Fruit fly (Drosophila melanogaster) whole organism, embryonic: ENCODE measurements around the gene CG4382.

Experiments used
- Atf6 ChIP-seq: fragments of 200-800 bp; sonication (Bioruptor generic); IDR thresholded peaks from 2 replicates; pipeline ENCODE4 v1.3.6; 2022; ENCODE audit warnings: missing biosample characterization, missing genetic modification characterization
- Awh ChIP-seq: fragments of 200-800 bp; sonication (Bioruptor generic); IDR thresholded peaks from 2 replicates; pipeline ENCODE4, ENCODE4 v1.3.6; 2022; ENCODE audit warnings: missing biosample characterization, missing genetic modification characterization
- BtbVII ChIP-seq: fragments of 200-800 bp; sonication (Bioruptor generic); optimal IDR thresholded peaks from 3 replicates; lab custom pipeline; 2017; ENCODE audit warnings: missing biosample characterization, mild to moderate bottlenecking, missing genetic modification characterization
- CG11398 ChIP-seq: fragments of 200-800 bp; sonication (Bioruptor generic); optimal IDR thresholded peaks from 2 replicates; lab custom pipeline; 2016; ENCODE audit warnings: missing biosample characterization, missing genetic modification characterization
- CG12391 ChIP-seq: fragments of 200-800 bp; sonication (Bioruptor generic); optimal IDR thresholded peaks from 3 replicates; lab custom pipeline; 2018; ENCODE audit warnings: missing biosample characterization, mild to moderate bottlenecking, missing genetic modification characterization, moderate library complexity
- CG13424 ChIP-seq: fragments of 200-800 bp; sonication (Bioruptor generic); optimal IDR thresholded peaks from 2 replicates; lab custom pipeline; 2019; ENCODE audit warnings: missing biosample characterization, mild to moderate bottlenecking, missing genetic modification characterization, moderate library complexity
- CG14965 ChIP-seq: fragments of 200-800 bp; sonication (Bioruptor generic); optimal IDR thresholded peaks from 2 replicates; lab custom pipeline; 2016; ENCODE audit warnings: missing biosample characterization, missing genetic modification characterization, borderline replicate concordance
- CG15601 ChIP-seq: fragments of 200-800 bp; sonication (Bioruptor generic); optimal IDR thresholded peaks from 3 replicates; lab custom pipeline; 2019; ENCODE audit warnings: missing biosample characterization, mild to moderate bottlenecking, missing genetic modification characterization, moderate library complexity
- CG2199 ChIP-seq: fragments of 200-800 bp; sonication (Bioruptor generic); IDR thresholded peaks from 3 replicates; pipeline ENCODE4 v1.3.6; 2022; ENCODE audit warnings: missing biosample characterization, missing genetic modification characterization
- CG31441 ChIP-seq: fragments of 200-800 bp; sonication (Bioruptor generic); IDR thresholded peaks from 2 replicates; pipeline ENCODE4 v1.3.6; 2022; ENCODE audit warnings: missing biosample characterization, missing genetic modification characterization
- CG34376 ChIP-seq: fragments of 200-800 bp; sonication (Bioruptor generic); optimal IDR thresholded peaks from 2 replicates; lab custom pipeline; 2018; ENCODE audit warnings: missing biosample characterization, mild to moderate bottlenecking, missing genetic modification characterization
- CG4707 ChIP-seq: fragments of 200-800 bp; sonication (Bioruptor generic); optimal IDR thresholded peaks from 2 replicates; lab custom pipeline; 2018; ENCODE audit warnings: missing biosample characterization, mild to moderate bottlenecking, missing genetic modification characterization, moderate library complexity
- CG7963 ChIP-seq: fragments of 200-800 bp; sonication (Bioruptor generic); IDR thresholded peaks from 3 replicates; pipeline ENCODE4 v1.3.6; 2022; ENCODE audit warnings: missing biosample characterization, missing genetic modification characterization; ENCODE audit not compliant: partially characterized antibody
- CG8089 ChIP-seq: fragments of 200-800 bp; sonication (Bioruptor generic); optimal IDR thresholded peaks from 3 replicates; lab custom pipeline; 2016; ENCODE audit warnings: missing biosample characterization, missing genetic modification characterization
- CG9797 ChIP-seq: fragments of 200-800 bp; sonication (Bioruptor generic); optimal IDR thresholded peaks from 3 replicates; lab custom pipeline; 2018; ENCODE audit warnings: missing biosample characterization, mild to moderate bottlenecking, missing genetic modification characterization
- Doc2 ChIP-seq: fragments of 200-800 bp; sonication (Bioruptor generic); IDR thresholded peaks from 2 replicates; pipeline ENCODE4 v1.3.6; 2022; ENCODE audit warnings: missing biosample characterization, missing genetic modification characterization
- E2f1 ChIP-seq: fragments of 200-800 bp; sonication (Bioruptor generic); IDR thresholded peaks from 2 replicates; pipeline ENCODE4 v1.3.6; 2022; ENCODE audit warnings: missing biosample characterization, missing genetic modification characterization
- Eip74EF ChIP-seq, 2 experiments: fragments of 200-800 bp in 1 of 2; fragments of >200 bp in 1 of 2; sonication (Bioruptor generic) in 1 of 2; optimal IDR thresholded peaks; 2 replicates each; lab custom pipeline; 2017 to 2019; ENCODE audit warnings: missing biosample characterization in 2 of 2, missing genetic modification characterization in 2 of 2, mild to moderate bottlenecking in 1 of 2, moderate library complexity in 1 of 2
- Fer1 ChIP-seq: fragments of 200-800 bp; sonication (Bioruptor generic); optimal IDR thresholded peaks from 2 replicates; lab custom pipeline; 2017; ENCODE audit warnings: missing biosample characterization, mild to moderate bottlenecking, missing genetic modification characterization
- Fer2 ChIP-seq: fragments of 200-800 bp; sonication (Bioruptor generic); optimal IDR thresholded peaks from 2 replicates; lab custom pipeline; 2018; ENCODE audit warnings: missing biosample characterization, mild to moderate bottlenecking, missing genetic modification characterization, moderate library complexity
- GATAe ChIP-seq: fragments of 200-800 bp; sonication (Bioruptor generic); conservative IDR thresholded peaks from 2 replicates; pipeline ENCODE4 v1.3.6; 2022; ENCODE audit warnings: missing biosample characterization, missing genetic modification characterization
- Gug ChIP-seq: fragments of 200-800 bp; sonication (Bioruptor generic); IDR thresholded peaks from 4 replicates; pipeline ENCODE4 v1.3.6; 2022; ENCODE audit warnings: missing biosample characterization, missing genetic modification characterization
- Hand ChIP-seq: fragments of 200-800 bp; sonication (Bioruptor generic); optimal IDR thresholded peaks from 2 replicates; lab custom pipeline; 2017; ENCODE audit warnings: mild to moderate bottlenecking, missing biosample characterization, missing genetic modification reagents, missing genetic modification characterization
- Hey ChIP-seq: fragments of 200-800 bp; sonication (Bioruptor generic); optimal IDR thresholded peaks from 3 replicates; lab custom pipeline; 2018; ENCODE audit warnings: missing biosample characterization, mild to moderate bottlenecking, missing genetic modification characterization
- Lhr ChIP-seq: fragments of 200-800 bp; sonication (Bioruptor generic); optimal IDR thresholded peaks from 3 replicates; lab custom pipeline; 2017; ENCODE audit warnings: mild to moderate bottlenecking, missing biosample characterization, missing genetic modification reagents, missing genetic modification characterization
- Lpt ChIP-seq: fragments of >200 bp; optimal IDR thresholded peaks from 2 replicates; lab custom pipeline; 2018; ENCODE audit warnings: missing biosample characterization, missing genetic modification characterization
- MBD-R2 ChIP-seq: fragments of 200-800 bp; sonication (Bioruptor generic); IDR thresholded peaks from 2 replicates; pipeline ENCODE4 v1.3.6; 2022; ENCODE audit warnings: missing biosample characterization, missing genetic modification characterization
- Oli ChIP-seq: fragments of 200-800 bp; sonication (Bioruptor generic); optimal IDR thresholded peaks from 2 replicates; lab custom pipeline; 2018; ENCODE audit warnings: missing biosample characterization, mild to moderate bottlenecking, missing genetic modification characterization, moderate library complexity
- Ravus ChIP-seq: fragments of 200-800 bp; sonication (Bioruptor generic); IDR thresholded peaks from 2 replicates; pipeline ENCODE4 v1.3.6; 2022; ENCODE audit warnings: missing biosample characterization, missing genetic modification characterization
- Rx ChIP-seq: fragments of 200-800 bp; sonication (Bioruptor generic); IDR thresholded peaks from 2 replicates; pipeline ENCODE4 v1.3.6; 2022; ENCODE audit warnings: missing biosample characterization, missing genetic modification characterization
- Scr ChIP-seq: fragments of 200-800 bp; sonication (Bioruptor generic); IDR thresholded peaks from 2 replicates; pipeline ENCODE4 v1.3.6; 2022; ENCODE audit warnings: missing biosample characterization, missing genetic modification characterization; ENCODE audit not compliant: partially characterized antibody
- Side ChIP-seq: fragments of 200-800 bp; sonication (Bioruptor generic); optimal IDR thresholded peaks from 2 replicates; lab custom pipeline; 2016; ENCODE audit warnings: missing biosample characterization, missing genetic modification characterization
- btn ChIP-seq: fragments of 200-800 bp; sonication (Bioruptor generic); optimal IDR thresholded peaks from 2 replicates; lab custom pipeline; 2016; ENCODE audit warnings: missing biosample characterization, missing genetic modification characterization
- cad ChIP-seq: fragments of >200 bp; optimal IDR thresholded peaks from 2 replicates; lab custom pipeline; 2017; ENCODE audit warnings: missing biosample characterization, missing genetic modification characterization
- croc ChIP-seq: fragments of 200-800 bp; sonication (Bioruptor generic); conservative IDR thresholded peaks from 3 replicates; pipeline ENCODE4 v1.3.6; 2022; ENCODE audit warnings: missing biosample characterization, missing genetic modification characterization
- crol ChIP-seq: fragments of 200-800 bp; sonication (Bioruptor generic); IDR thresholded peaks from 2 replicates; pipeline ENCODE4 v1.3.6; 2022; ENCODE audit warnings: missing biosample characterization, missing genetic modification characterization
- disco-r ChIP-seq: fragments of 200-800 bp; sonication (Bioruptor generic); optimal IDR thresholded peaks from 2 replicates; lab custom pipeline; 2016; ENCODE audit warnings: missing biosample characterization, missing genetic modification characterization
- dmrt99B ChIP-seq: fragments of 200-800 bp; sonication (Bioruptor generic); optimal IDR thresholded peaks from 2 replicates; lab custom pipeline; 2018; ENCODE audit warnings: missing biosample characterization, mild to moderate bottlenecking, missing genetic modification characterization, moderate library complexity
- gem ChIP-seq: fragments of 200-800 bp; sonication (Bioruptor generic); optimal IDR thresholded peaks from 2 replicates; lab custom pipeline; 2019; ENCODE audit warnings: missing biosample characterization, mild to moderate bottlenecking, missing genetic modification characterization, moderate library complexity
- hb ChIP-seq: fragments of 200-800 bp; sonication (Bioruptor generic); IDR thresholded peaks from 3 replicates; pipeline ENCODE4 v1.3.6; 2022; ENCODE audit warnings: missing biosample characterization, missing genetic modification characterization; ENCODE audit not compliant: partially characterized antibody
- hth ChIP-seq: fragments of >200 bp; optimal IDR thresholded peaks from 2 replicates; lab custom pipeline; 2017; ENCODE audit warnings: inconsistent platforms
- inv ChIP-seq: fragments of 200-800 bp; sonication (Bioruptor generic); IDR thresholded peaks from 2 replicates; pipeline ENCODE4 v1.3.6; 2022; ENCODE audit warnings: missing biosample characterization, missing genetic modification characterization; ENCODE audit not compliant: partially characterized antibody
- kah ChIP-seq: fragments of 200-800 bp; sonication (Bioruptor generic); optimal IDR thresholded peaks from 2 replicates; lab custom pipeline; 2018; ENCODE audit warnings: missing biosample characterization, mild to moderate bottlenecking, missing genetic modification characterization
- lola ChIP-seq, 3 experiments: fragments of >200 bp in 2 of 3; fragments of 200-800 bp in 1 of 3; sonication (Bioruptor generic) in 1 of 3; optimal IDR thresholded peaks; 2 replicates each; lab custom pipeline; 2017 to 2019; ENCODE audit warnings: missing biosample characterization in 3 of 3, missing genetic modification characterization in 3 of 3, mild to moderate bottlenecking in 1 of 3, moderate library complexity in 1 of 3
- pan ChIP-seq, 4 experiments: fragments of >200 bp in 3 of 4; fragments of 200-800 bp in 1 of 4; sonication (Bioruptor generic) in 1 of 4; optimal IDR thresholded peaks in 3 of 4; IDR thresholded peaks in 1 of 4; 2 replicates each; pipeline versions ENCODE4 v1.3.6 to Lab custom; 2017 to 2022; ENCODE audit warnings: missing biosample characterization in 2 of 4, missing genetic modification characterization in 2 of 4, mixed read lengths in 1 of 4
- phol ChIP-seq: fragments of 200-800 bp; sonication (Bioruptor generic); optimal IDR thresholded peaks from 3 replicates; lab custom pipeline; 2018; ENCODE audit warnings: missing biosample characterization, mild to moderate bottlenecking, missing genetic modification characterization, moderate library complexity
- repo ChIP-seq: fragments of 200-800 bp; sonication (Bioruptor generic); optimal IDR thresholded peaks from 2 replicates; lab custom pipeline; 2016; ENCODE audit warnings: missing biosample characterization, missing genetic modification characterization
- sr ChIP-seq: fragments of 200-800 bp; sonication (Bioruptor generic); IDR thresholded peaks from 3 replicates; pipeline ENCODE4 v1.3.6; 2022; ENCODE audit warnings: missing biosample characterization, missing genetic modification characterization
- ssp ChIP-seq: fragments of 200-800 bp; sonication (Bioruptor generic); IDR thresholded peaks from 2 replicates; pipeline ENCODE4 v1.3.6; 2022; ENCODE audit warnings: missing biosample characterization, missing genetic modification characterization

CG4382 gene

DNA sequence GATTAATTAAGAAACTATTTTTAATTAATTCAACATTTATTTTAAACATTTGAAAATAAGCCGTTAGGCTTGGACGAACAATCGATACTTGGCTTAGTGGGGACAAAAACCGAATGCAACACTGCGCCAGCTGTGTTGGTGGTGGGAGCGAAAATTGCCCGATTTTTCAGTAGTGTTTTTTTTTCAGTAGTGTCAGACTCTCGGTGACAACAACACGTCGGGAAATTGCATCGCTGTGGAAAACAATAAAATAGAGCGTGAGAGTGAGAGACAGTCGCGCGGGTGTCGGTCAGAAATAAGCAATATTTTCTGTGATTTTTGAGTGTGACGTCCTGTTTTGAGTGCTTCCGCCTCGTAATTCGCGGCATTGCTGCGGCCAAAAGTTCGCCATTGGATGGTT, 16.0 kb upstream of the CG4382 start (continued):
- TF ChIP-seq Fer1 (peak; percentile 50), Oli (tag; lab: Kevin White, UChicago) (no peak), Hand (GFP tag; lab: Kevin White, UChicago) (no peak), ssp (no peak), kah (no peak), Lpt (no peak), CG12391 (tag; lab: Kevin White, UChicago) (peak; percentile 63), croc (GFP tag; lab: Robert Waterston, UW) (no peak), CG9797 (GFP tag; lab: Kevin White, UChicago) (peak; percentile 26), Lhr (GFP tag; lab: Kevin White, UChicago) (peak; percentile 87), inv (GFP tag; lab: Robert Waterston, UW) (peak; percentile 63), CG2199 (0 out of 3 replicates have a peak, but pooled peaks have one; percentile 56), CG34376 (GFP tag; lab: Kevin White, UChicago) (no peak), CG7963 (GFP tag; lab: Robert Waterston, UW) (peak; percentile 79), E2f1 (GFP tag; lab: Robert Waterston, UW) (peak; percentile 48; the same call in 1 of the 2 replicates), Atf6 (peak; percentile 55; the same call in 1 of the 2 replicates), Fer2 (tag; lab: Kevin White, UChicago) (no peak), sr (peak; percentile 36; the same call in 1 of the 3 replicates), CG15601 (tag; lab: Kevin White, UChicago) (peak; percentile 58), CG11398 (peak; percentile 36), Gug (GFP tag; lab: Robert Waterston, UW) (peak; percentile 37; the same call in 2 of the 4 replicates), CG14965 (no peak), gem (tag; lab: Kevin White, UChicago) (peak; percentile 33), Ravus (GFP tag; lab: Robert Waterston, UW) (no peak), CG4707 (GFP tag; lab: Kevin White, UChicago) (peak; percentile 19), CG13424 (tag; lab: Kevin White, UChicago) (peak; percentile 49), crol (GFP tag; lab: Robert Waterston, UW) (peak; percentile 16; the same call in 1 of the 2 replicates), hth (lab: Kevin White, UChicago) (no peak), cad (GFP tag; lab: Kevin White, UChicago) (no peak), btn (GFP tag; lab: Kevin White, UChicago) (no peak), repo (GFP tag; lab: Kevin White, UChicago) (peak; percentile 0), Awh (GFP tag; lab: Robert Waterston, UW) (0 out of 2 replicates have a peak, but pooled peaks have one; percentile 26), Eip74EF (GFP tag; optimal IDR thresholded peaks at IDR 0.05; lab: Kevin White, UChicago) (peak in 1 of 2 experiments; percentile 31), pan (optimal IDR thresholded peaks at IDR 0.05; lab: Kevin White, UChicago) (no peak), pan (GFP tag; optimal IDR thresholded peaks at IDR 0.05 in 1 of 2, IDR thresholded peaks at IDR 0.05 in 1 of 2) (peak in 1 of 2 experiments; percentile 56), Hey (tag; lab: Kevin White, UChicago) (peak; percentile 21), lola (GFP tag; optimal IDR thresholded peaks at IDR 0.05; lab: Kevin White, UChicago) (no peak), CG31441 (GFP tag; lab: Robert Waterston, UW) (no peak), MBD-R2 (GFP tag; lab: Robert Waterston, UW) (peak; percentile 74), Rx (GFP tag; lab: Robert Waterston, UW) (no peak), BtbVII (peak; percentile 16), GATAe (GFP tag; lab: Robert Waterston, UW) (no peak), phol (tag; lab: Kevin White, UChicago) (no peak), Scr (GFP tag; lab: Robert Waterston, UW) (peak; percentile 70), dmrt99B (tag; lab: Kevin White, UChicago) (no peak), disco-r (GFP tag; lab: Kevin White, UChicago) (peak; percentile 55), Doc2 (GFP tag; lab: Robert Waterston, UW) (no peak), Side (peak; percentile 58), CG8089 (GFP tag; lab: Kevin White, UChicago) (peak; percentile 39), hb (peak; percentile 60; the same call in 1 of the 3 replicates)
